Worm (Caenorhabditis elegans): ENCODE measurements around the gene F09E5.11.

The F09E5.11 gene

ce11 chrII:5336035-5336376 lies 22.0 kb downstream of the F09E5.11 start (continued):
- TF ChIP-seq snpc-3.4 (tag; optimal IDR thresholded peaks at IDR 0.05) (no peak), zim-3 (tag; optimal IDR thresholded peaks at IDR 0.05) (peak; percentile 68), F52B5.7 (tag; optimal IDR thresholded peaks at IDR 0.05) (peak; percentile 38), cebp-1 (GFP tag; IDR thresholded peaks at IDR 0.05) (no peak), cebp-1 (tag; optimal IDR thresholded peaks at IDR 0.05) (peak; percentile 36), hlh-12 (tag; optimal IDR thresholded peaks at IDR 0.05) (no peak), fkh-3 (tag; optimal IDR thresholded peaks at IDR 0.05) (no peak), ztf-18 (tag; optimal IDR thresholded peaks at IDR 0.05) (no peak), mel-28 (tag; optimal IDR thresholded peaks at IDR 0.05; ENCODE audit: borderline replicate concordance) (no peak), mes-4 (tag; optimal IDR thresholded peaks at IDR 0.05) (no peak), sdz-38 (tag; optimal IDR thresholded peaks at IDR 0.05) (no peak), egrh-3 (GFP tag; IDR thresholded peaks at IDR 0.05) (no peak), ztf-25 (GFP tag; IDR thresholded peaks at IDR 0.05) (no peak), zfh-2 (GFP tag; conservative IDR thresholded peaks at IDR 0.05) (0 out of 2 replicates have a peak, but pooled peaks have one; percentile 29), let-607 (tag; optimal IDR thresholded peaks at IDR 0.05) (peak in 1 of 2 experiments; percentile 17)

- TF ChIP-seq chd-7 (tag; optimal IDR thresholded peaks at IDR 0.05), result peak; percentile 15
- TF ChIP-seq sptf-2 (GFP tag; optimal IDR thresholded peaks at IDR 0.05), result no peak
Measured at ce11 chrII:5335370-5336034, 22.5 kb downstream of the F09E5.11 start.

DNA sequence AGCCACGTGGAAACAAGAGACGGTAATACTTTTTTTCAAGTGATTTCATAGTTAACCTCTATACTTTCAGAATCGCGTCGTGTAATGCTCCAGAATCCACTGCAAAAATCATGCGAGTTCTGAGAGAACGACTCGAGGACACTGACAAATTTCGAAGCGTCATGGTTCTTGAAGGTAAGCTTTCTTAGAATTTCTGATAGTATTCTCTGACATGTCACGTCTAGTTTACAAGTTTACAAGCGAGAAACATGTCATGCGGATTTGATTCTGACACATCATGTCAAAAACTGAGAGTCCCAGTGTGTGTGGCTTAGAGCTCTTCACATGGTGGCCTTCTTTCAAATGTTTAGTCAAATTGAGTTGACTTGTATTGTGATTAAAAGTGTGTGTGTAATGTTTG lies 23.4 kb downstream of the F09E5.11 start:
- TF ChIP-seq snpc-1.3 (tag; optimal IDR thresholded peaks at IDR 0.05; ENCODE audit: insufficient read depth) (no peak), him-1 (tag; optimal IDR thresholded peaks at IDR 0.05) (no peak), atf-7 (tag; optimal IDR thresholded peaks at IDR 0.05) (no peak), hlh-26 (GFP tag; conservative IDR thresholded peaks at IDR 0.05) (no peak), hlh-12 (tag; optimal IDR thresholded peaks at IDR 0.05) (no peak), chd-7 (tag; optimal IDR thresholded peaks at IDR 0.05) (no peak), attf-5 (GFP tag; optimal IDR thresholded peaks at IDR 0.05) (no peak), mes-4 (tag; optimal IDR thresholded peaks at IDR 0.05) (no peak), athp-1 (tag; optimal IDR thresholded peaks at IDR 0.05) (no peak), Y53F4B.3 (GFP tag; IDR thresholded peaks at IDR 0.05) (no peak), dpl-1 (GFP tag; optimal IDR thresholded peaks at IDR 0.05) (no peak), aptf-3 (GFP tag; IDR thresholded peaks at IDR 0.05) (no peak), ztf-28 (GFP tag; IDR thresholded peaks at IDR 0.05) (no peak), F23B12.7 (tag; optimal IDR thresholded peaks at IDR 0.05; ENCODE audit: insufficient read depth) (no peak), F52B5.7 (tag; optimal IDR thresholded peaks at IDR 0.05) (no peak), madf-3 (GFP tag; IDR thresholded peaks at IDR 0.05) (no peak), ceh-91 (GFP tag; IDR thresholded peaks at IDR 0.05) (no peak), sdz-38 (tag; optimal IDR thresholded peaks at IDR 0.05) (no peak), Y67H2A.10 (GFP tag; conservative IDR thresholded peaks at IDR 0.05) (no peak)

DNA sequence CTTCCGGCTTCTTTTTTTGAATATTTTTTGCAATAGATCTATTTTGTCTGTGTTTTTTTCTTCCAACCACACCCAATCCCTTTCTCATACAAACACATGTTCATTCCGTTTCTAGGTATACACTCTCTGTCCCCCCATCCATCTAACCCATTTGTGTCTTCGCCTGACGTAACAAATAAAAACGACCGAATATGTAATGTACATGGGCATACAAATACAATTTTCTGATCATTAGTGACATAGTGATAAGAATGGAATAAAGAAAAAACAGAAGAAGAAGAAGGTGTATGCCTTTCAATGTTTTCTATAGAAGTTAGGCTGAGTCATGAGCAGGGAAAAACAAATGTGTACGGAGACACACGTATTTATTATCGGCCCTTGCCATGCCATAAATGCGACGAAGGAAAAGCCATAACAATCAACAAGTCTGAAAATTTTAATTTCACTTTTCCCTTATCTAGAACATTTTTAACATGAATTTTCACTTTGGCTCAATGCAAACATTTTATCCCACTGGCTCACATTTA lies 24.2 kb downstream of the F09E5.11 start:
- TF ChIP-seq snpc-3.4 (tag; optimal IDR thresholded peaks at IDR 0.05) (peak; percentile 38), tbx-9 (tag; optimal IDR thresholded peaks at IDR 0.05; ENCODE audit: borderline replicate concordance) (no peak), lin-26 (GFP tag; IDR thresholded peaks at IDR 0.05) (no peak), rcor-1 (GFP tag; IDR thresholded peaks at IDR 0.05) (no peak), rpc-1 (optimal IDR thresholded peaks at IDR 0.05) (no peak), rpc-1 (tag; optimal IDR thresholded peaks at IDR 0.05) (no peak), dpl-1 (GFP tag; optimal IDR thresholded peaks at IDR 0.05) (no peak), Y53G8AR.9 (GFP tag; conservative IDR thresholded peaks at IDR 0.05) (no peak), ztf-18 (tag; optimal IDR thresholded peaks at IDR 0.05) (no peak)

Data from whole organism, young adult.